Worm (Caenorhabditis elegans) whole organism, L1 larva: ENCODE results near the gene fbxa-210.
A peak's percentile ranks its signal among the peaks of the same experiment; 100 is the strongest.
"Not testable (repeated sequence)": the region's sequence is repeated elsewhere in the genome, so short reads cannot be mapped to it uniquely, and the experiment has no call there.

Experiments
- C04F5.9 ChIP-seq: sonication (generic microtip); optimal IDR thresholded peaks from 2 replicates; lab custom pipeline; 2016; ENCODE audit warnings: missing genetic modification characterization, missing compliant biosample characterization
- C34B4.2 ChIP-seq: sonication (generic microtip); optimal IDR thresholded peaks from 2 replicates; lab custom pipeline; 2017; ENCODE audit warnings: mild to moderate bottlenecking, missing genetic modification characterization, missing compliant biosample characterization
- Y116A8C.19 ChIP-seq: sonication (generic microtip); optimal IDR thresholded peaks from 2 replicates; lab custom pipeline; 2016; ENCODE audit warnings: missing compliant biosample characterization, missing genetic modification characterization, borderline replicate concordance
- ceh-63 ChIP-seq: fragments of 200-800 bp; sonication (Bioruptor generic); optimal IDR thresholded peaks from 2 replicates; lab custom pipeline; 2018; ENCODE audit warnings: mild to moderate bottlenecking, missing genetic modification characterization, missing compliant biosample characterization
- dpl-1 ChIP-seq, 3 experiments: fragments of 150-350 bp in 2 of 3; sonication (generic microtip) in 1 of 3; optimal IDR thresholded peaks; 2 replicates each; lab custom pipeline; 2014 to 2017; ENCODE audit warnings: missing biosample characterization in 3 of 3, missing genetic modification characterization in 3 of 3, missing genetic modification reagents in 3 of 3
- efl-1 ChIP-seq, 4 experiments: fragments of 150-350 bp; optimal IDR thresholded peaks in 3 of 4; peaks in 1 of 4; 1 replicate in 1 of 4; 2 replicates in 3 of 4; lab custom pipeline; 2014; ENCODE audit warnings: missing biosample characterization in 2 of 4, missing genetic modification characterization in 2 of 4, missing genetic modification reagents in 2 of 4
- efl-3 ChIP-seq: fragments of 200-800 bp; sonication (Bioruptor generic); optimal IDR thresholded peaks from 2 replicates; lab custom pipeline; 2018; ENCODE audit warnings: mild to moderate bottlenecking, missing genetic modification characterization, missing compliant biosample characterization
- egl-13 ChIP-seq: sonication (generic microtip); optimal IDR thresholded peaks from 2 replicates; lab custom pipeline; 2016; ENCODE audit warnings: missing genotype, missing genetic modification reagents, missing genetic modification characterization, missing compliant biosample characterization
- egl-27 ChIP-seq, 2 experiments: fragments of 150-350 bp in 1 of 2; sonication (generic microtip); optimal IDR thresholded peaks; 3 replicates each; lab custom pipeline; 2017 to 2018; ENCODE audit warnings: missing biosample characterization in 2 of 2, missing genetic modification characterization in 2 of 2, missing genetic modification reagents in 2 of 2
- elt-2 ChIP-seq: sonication (generic microtip); optimal IDR thresholded peaks from 2 replicates; lab custom pipeline; 2016; ENCODE audit warnings: missing genetic modification characterization, mild to moderate bottlenecking, inconsistent platforms, missing compliant biosample characterization, missing genetic modification reagents
- fkh-10 ChIP-seq: sonication (generic microtip); optimal IDR thresholded peaks from 2 replicates; lab custom pipeline; 2017; ENCODE audit warnings: missing biosample characterization, missing genetic modification reagents, missing genetic modification characterization
- fkh-8 ChIP-seq: sonication (generic microtip); optimal IDR thresholded peaks from 2 replicates; lab custom pipeline; 2016; ENCODE audit warnings: mild to moderate bottlenecking, missing genetic modification characterization, missing compliant biosample characterization
- hlh-17 ChIP-seq: fragments of 200-800 bp; sonication (Bioruptor generic); optimal IDR thresholded peaks from 2 replicates; lab custom pipeline; 2018; ENCODE audit warnings: missing genetic modification characterization, mild to moderate bottlenecking, missing compliant biosample characterization, moderate library complexity, borderline replicate concordance
- lin-13 ChIP-seq: fragments of 150-350 bp; optimal IDR thresholded peaks from 2 replicates; lab custom pipeline; 2014; ENCODE audit warnings: missing biosample characterization, missing genetic modification reagents, missing genetic modification characterization
- lin-14 ChIP-seq: fragments of 200-800 bp; sonication (Bioruptor generic); optimal IDR thresholded peaks from 2 replicates; lab custom pipeline; 2018; ENCODE audit warnings: mild to moderate bottlenecking, missing genetic modification characterization, moderate library complexity, missing compliant biosample characterization
- lin-15B ChIP-seq: fragments of 150-350 bp; sonication (generic microtip); optimal IDR thresholded peaks from 3 replicates; lab custom pipeline; 2014; ENCODE audit warnings: missing biosample characterization, missing genetic modification characterization
- mab-9 ChIP-seq: fragments of 200-800 bp; sonication (Bioruptor generic); IDR thresholded peaks from 2 replicates; pipeline ENCODE4 v1.3.6; 2022; ENCODE audit warnings: missing genetic modification reagents, missing genetic modification characterization, missing compliant biosample characterization
- mef-2 ChIP-seq: fragments of 150-350 bp; optimal IDR thresholded peaks from 2 replicates; lab custom pipeline; 2014; ENCODE audit warnings: missing biosample characterization, missing genetic modification characterization
- nhr-12 ChIP-seq: sonication (generic microtip); optimal IDR thresholded peaks from 2 replicates; lab custom pipeline; 2017; ENCODE audit warnings: missing biosample characterization, missing genetic modification characterization
- pag-3 ChIP-seq: sonication (generic microtip); optimal IDR thresholded peaks from 2 replicates; lab custom pipeline; 2017; ENCODE audit warnings: missing genetic modification characterization, mild to moderate bottlenecking, missing compliant biosample characterization, antibody characterized with exemption, borderline replicate concordance; ENCODE audit not compliant: insufficient read depth
- swsn-7 ChIP-seq: sonication (generic microtip); optimal IDR thresholded peaks from 2 replicates; lab custom pipeline; 2016; ENCODE audit warnings: missing genetic modification characterization, missing compliant biosample characterization
- tbx-2 ChIP-seq: sonication (generic microtip); optimal IDR thresholded peaks from 2 replicates; lab custom pipeline; 2016; ENCODE audit warnings: missing genetic modification characterization, missing compliant biosample characterization
- tlp-1 ChIP-seq: fragments of 150-350 bp; optimal IDR thresholded peaks from 2 replicates; lab custom pipeline; 2014; ENCODE audit warnings: missing biosample characterization, missing genetic modification characterization
- unc-30 ChIP-seq: sonication (generic microtip); optimal IDR thresholded peaks from 2 replicates; lab custom pipeline; 2017; ENCODE audit warnings: missing biosample characterization, missing genetic modification characterization
- unc-62 ChIP-seq: fragments of 150-350 bp; optimal IDR thresholded peaks from 2 replicates; lab custom pipeline; 2014; ENCODE audit warnings: missing biosample characterization, missing genetic modification reagents, missing genetic modification characterization
- unc-98 ChIP-seq: fragments of 200-800 bp; sonication (Bioruptor generic); IDR thresholded peaks from 2 replicates; pipeline ENCODE4 v1.3.6; 2022; ENCODE audit warnings: missing genetic modification characterization, missing compliant biosample characterization
- vab-15 ChIP-seq: sonication (generic microtip); optimal IDR thresholded peaks from 2 replicates; lab custom pipeline; 2017; ENCODE audit warnings: missing genotype, mild to moderate bottlenecking, missing genetic modification characterization, missing compliant biosample characterization
- ztf-4 ChIP-seq: fragments of 150-350 bp; optimal IDR thresholded peaks from 2 replicates; lab custom pipeline; 2014; ENCODE audit warnings: missing biosample characterization, missing genetic modification characterization

Gene fbxa-210

ce11 chrV:18107969-18108368 is 17.2 kb upstream of the fbxa-210 start, which contains the start of gene Y37H2A.1:
Y37H2A.1 (plus strand) TSS chrV:18108269.
- TF ChIP-seq C04F5.9 (tag; lab: Kevin White, UChicago) = no peak
- TF ChIP-seq efl-1 (optimal IDR thresholded peaks at IDR 0.05; lab: Kevin White, UChicago) = no peak
- peak in 1 of 2 experiments; percentile 65 for TF ChIP-seq efl-1 (GFP tag; optimal IDR thresholded peaks at IDR 0.05 in 1 of 2; lab: Kevin White, UChicago)
- no peak for TF ChIP-seq unc-30
- TF ChIP-seq swsn-7 (tag; lab: Kevin White, UChicago) = no peak
- TF ChIP-seq lin-14 (GFP tag; lab: Kevin White, UChicago) = no peak
- TF ChIP-seq, all 84 proteins: peak for 1

- no peak for TF ChIP-seq tlp-1 (tag; lab: Kevin White, UChicago)
- no peak for TF ChIP-seq fkh-8 (tag; lab: Kevin White, UChicago)
- TF ChIP-seq mef-2 = no peak
- no peak for TF ChIP-seq elt-2
- TF ChIP-seq unc-30 = no peak
- TF ChIP-seq C34B4.2 (tag; lab: Kevin White, UChicago) = no peak
- TF ChIP-seq Y116A8C.19 (tag; lab: Kevin White, UChicago) = no peak
- TF ChIP-seq unc-98 = no peak
- no peak for TF ChIP-seq egl-27 (tag; optimal IDR thresholded peaks at IDR 0.05; lab: Kevin White, UChicago)
- no peak for TF ChIP-seq egl-13 (tag; lab: Kevin White, UChicago)
- no peak for TF ChIP-seq pag-3 (tag; lab: Kevin White, UChicago)
- no peak for TF ChIP-seq ztf-4 (tag; lab: Kevin White, UChicago)
These were observed 15.7 kb upstream of the fbxa-210 start for ce11 chrV:18109449-18109848.

ce11 chrV:18115054-18115453 is 10.1 kb upstream of the fbxa-210 start:
- TF ChIP-seq dpl-1 (GFP tag; optimal IDR thresholded peaks at IDR 0.05; lab: Kevin White, UChicago) (peak in 1 of 3 experiments; percentile 9), efl-1 (GFP tag; optimal IDR thresholded peaks at IDR 0.05 in 1 of 2; lab: Kevin White, UChicago) (peak in 1 of 2 experiments; percentile 35)
- TF ChIP-seq efl-1 (optimal IDR thresholded peaks at IDR 0.05; lab: Kevin White, UChicago) = not testable (repeated sequence)
- TF ChIP-seq, all 84 proteins: peak for 2; not testable (repeated sequence) for 82

- TF ChIP-seq efl-3 (GFP tag; lab: Kevin White, UChicago) = no peak
- TF ChIP-seq unc-62 (GFP tag; lab: Kevin White, UChicago) = no peak
- TF ChIP-seq ceh-63 (GFP tag; lab: Kevin White, UChicago) = no peak
- TF ChIP-seq vab-15 = no peak
- TF ChIP-seq lin-15B = no peak
- TF ChIP-seq hlh-17 (GFP tag; lab: Kevin White, UChicago) = no peak
- no peak for TF ChIP-seq tbx-2 (tag; lab: Kevin White, UChicago)
- TF ChIP-seq lin-14 (GFP tag; lab: Kevin White, UChicago) = no peak
- TF ChIP-seq fkh-10 (GFP tag; lab: Kevin White, UChicago) = no peak
- no peak for TF ChIP-seq pag-3 (tag; lab: Kevin White, UChicago)
- no peak for TF ChIP-seq egl-13 (tag; lab: Kevin White, UChicago)
- TF ChIP-seq mab-9 (GFP tag; lab: Robert Waterston, UW) = no peak
- TF ChIP-seq, all 84 proteins: peak for 0
These were observed 1.5 kb upstream of the fbxa-210 start, which contains the start of gene fbxa-107 for ce11 chrV:18123639-18124038. fbxa-107 (plus strand) TSS chrV:18123939.

ce11 chrV:18127192-18127591 is 2.0 kb downstream of the fbxa-210 start, which contains the start of gene fbxa-211:
fbxa-211 (plus strand) TSS chrV:18127519.
- TF ChIP-seq lin-13 = no peak
- TF ChIP-seq egl-27 (tag; optimal IDR thresholded peaks at IDR 0.05; lab: Kevin White, UChicago) = no peak
- no peak for TF ChIP-seq C34B4.2 (tag; lab: Kevin White, UChicago)

- TF ChIP-seq tbx-2 (tag; lab: Kevin White, UChicago) (no peak), dpl-1 (GFP tag; optimal IDR thresholded peaks at IDR 0.05; lab: Kevin White, UChicago) (no peak), nhr-12 (tag; lab: Kevin White, UChicago) (no peak), mab-9 (GFP tag; lab: Robert Waterston, UW) (no peak)
- TF ChIP-seq, all 84 proteins: peak for 0
These were observed 3.4 kb downstream of the fbxa-210 start for ce11 chrV:18128545-18128944.
